Fruit fly (Drosophila melanogaster) whole organism, embryonic: ENCODE results near the gene Atg8b.

Source experiments
- Antp ChIP-seq: fragments of 200-800 bp; sonication (Bioruptor generic); optimal IDR thresholded peaks from 3 replicates; lab custom pipeline; 2016; ENCODE audit warnings: missing biosample characterization, missing genetic modification characterization
- CG10209 ChIP-seq: fragments of 200-800 bp; sonication (Bioruptor generic); optimal IDR thresholded peaks from 3 replicates; lab custom pipeline; 2017; ENCODE audit warnings: missing biosample characterization, mild to moderate bottlenecking, missing genetic modification characterization, missing genetic modification reagents
- CG10565 ChIP-seq: fragments of 200-800 bp; sonication (Bioruptor generic); optimal IDR thresholded peaks from 3 replicates; lab custom pipeline; 2016; ENCODE audit warnings: missing biosample characterization, mild to moderate bottlenecking, missing genetic modification characterization
- CG10654 ChIP-seq: fragments of 200-800 bp; sonication (Bioruptor generic); optimal IDR thresholded peaks from 2 replicates; lab custom pipeline; 2016; ENCODE audit warnings: missing biosample characterization, missing genetic modification characterization
- CG10959 ChIP-seq: fragments of 200-800 bp; sonication (Bioruptor generic); IDR thresholded peaks from 2 replicates; pipeline ENCODE4 v1.3.6; 2022; ENCODE audit warnings: missing biosample characterization, missing genetic modification characterization
- CG11093 ChIP-seq: fragments of 200-800 bp; sonication (Bioruptor generic); IDR thresholded peaks from 3 replicates; pipeline ENCODE4 v1.3.6; 2022; ENCODE audit warnings: missing biosample characterization, missing genetic modification characterization
- CG12942 ChIP-seq: fragments of 200-800 bp; sonication (Bioruptor generic); optimal IDR thresholded peaks from 3 replicates; lab custom pipeline; 2016; ENCODE audit warnings: missing biosample characterization, missing genetic modification characterization
- CG13624 ChIP-seq: fragments of 200-800 bp; sonication (Bioruptor generic); optimal IDR thresholded peaks from 2 replicates; lab custom pipeline; 2016; ENCODE audit warnings: missing biosample characterization, missing genetic modification characterization
- CG13894 ChIP-seq: fragments of 200-800 bp; sonication (Bioruptor generic); optimal IDR thresholded peaks from 3 replicates; lab custom pipeline; 2018; ENCODE audit warnings: missing biosample characterization, mild to moderate bottlenecking, missing genetic modification characterization, moderate library complexity
- CG14965 ChIP-seq: fragments of 200-800 bp; sonication (Bioruptor generic); optimal IDR thresholded peaks from 2 replicates; lab custom pipeline; 2016; ENCODE audit warnings: missing biosample characterization, missing genetic modification characterization, borderline replicate concordance
- CG15073 ChIP-seq: fragments of 200-800 bp; sonication (Bioruptor generic); optimal IDR thresholded peaks from 2 replicates; lab custom pipeline; 2016; ENCODE audit warnings: missing biosample characterization, missing genetic modification characterization
- CG2875 ChIP-seq: fragments of 200-800 bp; sonication (Bioruptor generic); optimal IDR thresholded peaks from 2 replicates; lab custom pipeline; 2017; ENCODE audit warnings: missing biosample characterization, mild to moderate bottlenecking, missing genetic modification characterization, missing genetic modification reagents
- CG31365 ChIP-seq: fragments of 200-800 bp; sonication (Bioruptor generic); optimal IDR thresholded peaks from 2 replicates; lab custom pipeline; 2018; ENCODE audit warnings: missing biosample characterization, mild to moderate bottlenecking, missing genetic modification characterization
- CG4282 ChIP-seq: fragments of 200-800 bp; sonication (Bioruptor generic); optimal IDR thresholded peaks from 2 replicates; lab custom pipeline; 2016; ENCODE audit warnings: missing biosample characterization, missing genetic modification characterization
- CG43689 ChIP-seq: fragments of 200-800 bp; sonication (Bioruptor generic); IDR thresholded peaks from 2 replicates; pipeline ENCODE4 v1.3.6; 2022; ENCODE audit warnings: missing biosample characterization, missing genetic modification characterization
- CG4707 ChIP-seq: fragments of 200-800 bp; sonication (Bioruptor generic); optimal IDR thresholded peaks from 2 replicates; lab custom pipeline; 2018; ENCODE audit warnings: missing biosample characterization, mild to moderate bottlenecking, missing genetic modification characterization, moderate library complexity
- CG6813 ChIP-seq: fragments of 200-800 bp; sonication (Bioruptor generic); optimal IDR thresholded peaks from 2 replicates; lab custom pipeline; 2017; ENCODE audit warnings: missing biosample characterization, missing genetic modification characterization, mild to moderate bottlenecking, moderate library complexity, missing genetic modification reagents
- CG7556 ChIP-seq: fragments of 200-800 bp; sonication (Bioruptor generic); optimal IDR thresholded peaks from 2 replicates; lab custom pipeline; 2017; ENCODE audit warnings: missing biosample characterization, mild to moderate bottlenecking, missing genetic modification characterization
- CG8359 ChIP-seq: fragments of 200-800 bp; sonication (Bioruptor generic); optimal IDR thresholded peaks from 2 replicates; lab custom pipeline; 2017; ENCODE audit warnings: missing biosample characterization, mild to moderate bottlenecking, missing genetic modification characterization, borderline replicate concordance
- CG8478 ChIP-seq: fragments of >200 bp; optimal IDR thresholded peaks from 2 replicates; lab custom pipeline; 2018
- CG9215 ChIP-seq: fragments of 200-800 bp; sonication (Bioruptor generic); IDR thresholded peaks from 2 replicates; pipeline ENCODE4 v1.3.6; 2022; ENCODE audit warnings: missing biosample characterization, missing genetic modification characterization
- CG9932 ChIP-seq: fragments of 200-800 bp; sonication (Bioruptor generic); IDR thresholded peaks from 2 replicates; pipeline ENCODE4 v1.3.6; 2022; ENCODE audit warnings: missing biosample characterization, missing genetic modification characterization
- Dek ChIP-seq: fragments of 200-800 bp; sonication (Bioruptor generic); optimal IDR thresholded peaks from 3 replicates; lab custom pipeline; 2019; ENCODE audit warnings: missing biosample characterization, mild to moderate bottlenecking, missing genetic modification characterization, moderate library complexity
- Dfd ChIP-seq, 2 experiments: fragments of >200 bp; optimal IDR thresholded peaks; 2 replicates each; lab custom pipeline; 2017; ENCODE audit warnings: missing biosample characterization in 2 of 2, missing genetic modification characterization in 2 of 2
- GATAe ChIP-seq: fragments of 200-800 bp; sonication (Bioruptor generic); conservative IDR thresholded peaks from 2 replicates; pipeline ENCODE4 v1.3.6; 2022; ENCODE audit warnings: missing biosample characterization, missing genetic modification characterization
- Hey ChIP-seq: fragments of 200-800 bp; sonication (Bioruptor generic); optimal IDR thresholded peaks from 3 replicates; lab custom pipeline; 2018; ENCODE audit warnings: missing biosample characterization, mild to moderate bottlenecking, missing genetic modification characterization
- Hr3 ChIP-seq: fragments of 200-800 bp; sonication (Bioruptor generic); optimal IDR thresholded peaks from 3 replicates; lab custom pipeline; 2016; ENCODE audit warnings: missing biosample characterization, missing genetic modification characterization
- Kr ChIP-seq: fragments of 200-800 bp; sonication (Bioruptor generic); optimal IDR thresholded peaks from 2 replicates; lab custom pipeline; 2017; ENCODE audit warnings: missing biosample characterization, mild to moderate bottlenecking, missing genetic modification characterization
- MBD-R2 ChIP-seq: fragments of 200-800 bp; sonication (Bioruptor generic); IDR thresholded peaks from 2 replicates; pipeline ENCODE4 v1.3.6; 2022; ENCODE audit warnings: missing biosample characterization, missing genetic modification characterization
- Myb ChIP-seq: fragments of 200-800 bp; sonication (Bioruptor generic); optimal IDR thresholded peaks from 2 replicates; lab custom pipeline; 2016; ENCODE audit warnings: missing biosample characterization, missing genetic modification characterization
- Rfx ChIP-seq: fragments of 200-800 bp; sonication (Bioruptor generic); IDR thresholded peaks from 2 replicates; pipeline ENCODE4 v1.3.6; 2022; ENCODE audit warnings: missing biosample characterization, missing genetic modification characterization
- amos ChIP-seq: fragments of 200-800 bp; sonication (Bioruptor generic); IDR thresholded peaks from 2 replicates; pipeline ENCODE4 v1.3.6; 2022; ENCODE audit warnings: missing biosample characterization, missing genetic modification characterization; ENCODE audit not compliant: partially characterized antibody
- cato ChIP-seq: fragments of 200-800 bp; sonication (Bioruptor generic); optimal IDR thresholded peaks from 2 replicates; lab custom pipeline; 2016; ENCODE audit warnings: missing biosample characterization, missing genetic modification characterization, borderline replicate concordance
- crp ChIP-seq, 2 experiments: fragments of 200-800 bp; sonication (Bioruptor generic); optimal IDR thresholded peaks; 2 replicates in 1 of 2; 3 replicates in 1 of 2; lab custom pipeline; 2017; ENCODE audit warnings: missing biosample characterization in 2 of 2, missing genetic modification characterization in 2 of 2, mild to moderate bottlenecking in 1 of 2, moderate library complexity in 1 of 2
- ftz-f1 ChIP-seq: fragments of 200-800 bp; sonication (Bioruptor generic); optimal IDR thresholded peaks from 2 replicates; lab custom pipeline; 2016; ENCODE audit warnings: missing biosample characterization, missing genetic modification characterization
- gcm2 ChIP-seq: fragments of 200-800 bp; sonication (Bioruptor generic); optimal IDR thresholded peaks from 2 replicates; lab custom pipeline; 2016; ENCODE audit warnings: missing biosample characterization, missing genetic modification characterization
- her ChIP-seq: fragments of 200-800 bp; sonication (Bioruptor generic); optimal IDR thresholded peaks from 2 replicates; lab custom pipeline; 2016; ENCODE audit warnings: missing biosample characterization, missing genetic modification characterization
- jigr1 ChIP-seq: fragments of 200-800 bp; sonication (Bioruptor generic); IDR thresholded peaks from 3 replicates; pipeline ENCODE4 v1.3.6; 2022; ENCODE audit warnings: missing biosample characterization, missing genetic modification characterization
- lola ChIP-seq, 3 experiments: fragments of >200 bp in 2 of 3; fragments of 200-800 bp in 1 of 3; sonication (Bioruptor generic) in 1 of 3; optimal IDR thresholded peaks; 2 replicates each; lab custom pipeline; 2017 to 2019; ENCODE audit warnings: missing biosample characterization in 3 of 3, missing genetic modification characterization in 3 of 3, mild to moderate bottlenecking in 1 of 3, moderate library complexity in 1 of 3
- p53 ChIP-seq: fragments of 200-800 bp; sonication (Bioruptor generic); optimal IDR thresholded peaks from 2 replicates; lab custom pipeline; 2016; ENCODE audit warnings: missing biosample characterization, missing genetic modification characterization
- peb ChIP-seq: fragments of 200-800 bp; sonication (Bioruptor generic); IDR thresholded peaks from 2 replicates; pipeline ENCODE4 v1.3.6; 2022; ENCODE audit warnings: missing biosample characterization, missing genetic modification characterization
- run ChIP-seq: fragments of 200-800 bp; sonication (Bioruptor generic); optimal IDR thresholded peaks from 3 replicates; lab custom pipeline; 2018; ENCODE audit warnings: missing biosample characterization, mild to moderate bottlenecking, missing genetic modification characterization
- schlank ChIP-seq: fragments of 200-800 bp; sonication (Bioruptor generic); optimal IDR thresholded peaks from 2 replicates; lab custom pipeline; 2018; ENCODE audit warnings: missing biosample characterization, mild to moderate bottlenecking, missing genetic modification characterization
- scrt ChIP-seq: fragments of 200-800 bp; sonication (Bioruptor generic); optimal IDR thresholded peaks from 2 replicates; lab custom pipeline; 2018; ENCODE audit warnings: missing biosample characterization, mild to moderate bottlenecking, missing genetic modification characterization, moderate library complexity
- sens ChIP-seq: fragments of 200-800 bp; sonication (Bioruptor generic); peaks from one replicate; lab custom pipeline; 2016; ENCODE audit warnings: missing biosample characterization, missing genetic modification characterization
- ssp ChIP-seq: fragments of 200-800 bp; sonication (Bioruptor generic); IDR thresholded peaks from 2 replicates; pipeline ENCODE4 v1.3.6; 2022; ENCODE audit warnings: missing biosample characterization, missing genetic modification characterization
- twi ChIP-seq: fragments of 200-800 bp; optimal IDR thresholded peaks from 2 replicates; lab custom pipeline; 2019; ENCODE audit warnings: missing biosample characterization, mild to moderate bottlenecking, missing genetic modification characterization, moderate library complexity
- usp ChIP-seq: fragments of >200 bp; optimal IDR thresholded peaks from 2 replicates; lab custom pipeline; 2017; ENCODE audit warnings: missing biosample characterization, missing genetic modification characterization
- yki ChIP-seq: fragments of >200 bp; optimal IDR thresholded peaks from 3 replicates; lab custom pipeline; 2018
- zf30C ChIP-seq: fragments of 200-800 bp; sonication (Bioruptor generic); optimal IDR thresholded peaks from 3 replicates; lab custom pipeline; 2018; ENCODE audit warnings: missing biosample characterization, mild to moderate bottlenecking, missing genetic modification characterization

Gene Atg8b

DNA sequence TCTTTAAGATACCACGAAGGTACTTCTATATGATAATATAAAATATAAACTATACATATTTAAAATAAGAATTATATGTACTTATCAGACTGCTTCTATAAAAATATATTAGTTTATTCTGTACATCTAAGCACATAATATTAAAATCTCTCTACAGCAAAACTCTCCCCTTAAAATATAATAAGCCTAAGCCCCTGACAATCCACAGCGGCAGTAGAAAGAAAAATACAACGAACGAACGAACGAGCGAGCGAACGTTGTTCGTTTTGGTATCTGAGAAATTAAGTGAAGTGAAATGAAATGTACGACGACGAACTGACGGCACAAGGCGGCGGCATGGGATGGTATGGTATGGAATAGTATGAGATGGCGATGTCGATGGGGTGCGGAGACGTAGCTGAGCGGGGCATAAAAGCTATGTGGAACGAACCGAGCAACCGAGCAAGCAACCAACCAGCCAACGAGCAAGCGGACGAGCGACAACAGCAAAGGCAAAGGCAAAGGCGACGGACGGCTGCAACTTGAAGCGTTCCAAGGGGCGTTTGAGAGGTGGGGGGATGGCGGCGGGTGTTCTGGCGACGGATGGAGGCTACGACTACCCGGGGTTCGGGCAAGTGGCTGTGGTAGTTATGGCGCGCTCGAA lies 24.3 kb downstream of the Atg8b start (continued):
- TF ChIP-seq lola (GFP tag; optimal IDR thresholded peaks at IDR 0.05; lab: Kevin White, UChicago), result peak in 1 of 3 experiments; percentile 97
- TF ChIP-seq CG10959 (GFP tag; lab: Robert Waterston, UW), result peak; percentile 88
- TF ChIP-seq schlank (tag; lab: Kevin White, UChicago), result peak; percentile 91
- peak; percentile 45 for TF ChIP-seq her (GFP tag; lab: Kevin White, UChicago)
- TF ChIP-seq CG9932 (GFP tag; lab: Robert Waterston, UW), result peak; percentile 99
- no peak; the same call in 1 of the 2 replicates for TF ChIP-seq amos (GFP tag; lab: Robert Waterston, UW)
- TF ChIP-seq gcm2, result peak; percentile 23
- peak; percentile 96 for TF ChIP-seq twi (tag; lab: Kevin White, UChicago)
- peak; percentile 99 for TF ChIP-seq Hr3 (GFP tag; lab: Kevin White, UChicago)
- peak; percentile 93 for TF ChIP-seq ssp (GFP tag; lab: Robert Waterston, UW)
- TF ChIP-seq CG6813, result peak; percentile 98
- TF ChIP-seq GATAe (GFP tag; lab: Robert Waterston, UW), result peak; percentile 92
- peak; percentile 67 for TF ChIP-seq CG15073
- peak; percentile 98 for TF ChIP-seq CG9215 (GFP tag; lab: Robert Waterston, UW)
- TF ChIP-seq CG4707 (GFP tag; lab: Kevin White, UChicago), result peak; percentile 88
- peak; percentile 99 for TF ChIP-seq Dek
- TF ChIP-seq scrt (GFP tag; lab: Kevin White, UChicago), result peak; percentile 97
- TF ChIP-seq CG11093, result peak; percentile 95; the same call in 2 of the 3 replicates
- peak; percentile 97 for TF ChIP-seq run (tag; lab: Kevin White, UChicago)
- TF ChIP-seq CG14965, result no peak
- peak; percentile 43 for TF ChIP-seq CG10565 (GFP tag; lab: Kevin White, UChicago)
- no peak for TF ChIP-seq yki
- peak; percentile 96 for TF ChIP-seq CG12942 (GFP tag; lab: Kevin White, UChicago)
- TF ChIP-seq CG4282 (GFP tag; lab: Kevin White, UChicago), result no peak
- TF ChIP-seq CG10654 (GFP tag; lab: Kevin White, UChicago), result peak; percentile 95
- no peak for TF ChIP-seq usp (GFP tag; lab: Kevin White, UChicago)
- no peak for TF ChIP-seq Hey (tag; lab: Kevin White, UChicago)
- peak; percentile 99 for TF ChIP-seq CG10209 (GFP tag; lab: Kevin White, UChicago)
- no peak for TF ChIP-seq Dfd (GFP tag; optimal IDR thresholded peaks at IDR 0.05; lab: Kevin White, UChicago)
- TF ChIP-seq cato (GFP tag; lab: Kevin White, UChicago), result peak; percentile 93
- TF ChIP-seq CG2875, result peak; percentile 97
- TF ChIP-seq Rfx, result peak; percentile 98
- TF ChIP-seq ftz-f1, result peak; percentile 29
- peak; percentile 97 for TF ChIP-seq sens (GFP tag; lab: Kevin White, UChicago)
- TF ChIP-seq CG31365 (tag; lab: Kevin White, UChicago), result peak; percentile 63
- TF ChIP-seq CG13624 (GFP tag; lab: Kevin White, UChicago), result peak; percentile 53
- peak; percentile 98 for TF ChIP-seq CG13894
- no peak for TF ChIP-seq CG8478 (lab: Kevin White, UChicago)
- peak; percentile 91 for TF ChIP-seq CG8359 (GFP tag; lab: Kevin White, UChicago)
- TF ChIP-seq zf30C (GFP tag; lab: Kevin White, UChicago), result no peak
- TF ChIP-seq Antp (GFP tag; lab: Kevin White, UChicago), result peak; percentile 55
- peak; percentile 43 for TF ChIP-seq Kr
- peak; percentile 95 for TF ChIP-seq MBD-R2 (GFP tag; lab: Robert Waterston, UW)
- peak in 1 of 2 experiments; percentile 61 for TF ChIP-seq crp (GFP tag; optimal IDR thresholded peaks at IDR 0.05; lab: Kevin White, UChicago)
- TF ChIP-seq CG43689 (GFP tag; lab: Robert Waterston, UW), result peak; percentile 96
- TF ChIP-seq jigr1 (GFP tag; lab: Robert Waterston, UW), result peak; percentile 97
- peak; percentile 100 for TF ChIP-seq CG7556 (GFP tag; lab: Kevin White, UChicago)
- TF ChIP-seq Myb (GFP tag; lab: Kevin White, UChicago), result peak; percentile 55
- peak; percentile 96 for TF ChIP-seq peb (GFP tag; lab: Robert Waterston, UW)
- peak; percentile 19 for TF ChIP-seq p53
